Worm (Caenorhabditis elegans) whole organism, L4/young adult: ENCODE results near the gene mdt-9.

Source experiments
- W03F9.2 ChIP-seq: fragments of 150-350 bp; optimal IDR thresholded peaks from 2 replicates; lab custom pipeline; 2014; ENCODE audit warnings: missing biosample characterization, missing genetic modification characterization
- him-1 ChIP-seq: sonication (generic microtip); optimal IDR thresholded peaks from 2 replicates; lab custom pipeline; 2016; ENCODE audit warnings: missing genotype, missing genetic modification reagents, missing genetic modification characterization, missing compliant biosample characterization

ce11 chrIV:13400456-13401364 is 14.5 kb downstream of the mdt-9 start, which contains the start of the genes memi-2 and cyp-31A5:
- TF ChIP-seq W03F9.2, result no peak
- TF ChIP-seq him-1, result no peak
